Fruit fly (Drosophila melanogaster): ENCODE measurements around the gene Or98b.

DNA sequence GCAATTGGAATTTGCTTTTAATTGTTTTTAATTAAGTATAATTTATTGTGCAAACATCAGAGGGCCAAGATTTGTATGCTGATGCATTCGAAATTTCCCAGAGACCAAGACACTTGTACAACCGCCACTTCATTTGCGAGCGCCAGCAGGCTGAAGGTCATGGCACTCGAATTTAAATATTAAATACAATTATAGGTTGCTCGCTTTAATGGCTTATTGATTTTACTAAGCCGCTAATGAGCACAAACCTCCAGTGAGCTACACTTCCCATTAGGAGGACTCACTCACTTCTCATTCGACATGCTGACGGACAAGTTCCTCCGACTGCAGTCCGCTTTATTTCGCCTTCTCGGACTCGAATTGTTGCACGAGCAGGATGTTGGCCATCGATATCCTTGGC lies at the start of gene Or98b:
- TF ChIP-seq psq (optimal IDR thresholded peaks at IDR 0.05) (no peak), pan (optimal IDR thresholded peaks at IDR 0.05) (no peak)
